Fruit fly (Drosophila melanogaster) whole organism, prepupa: ENCODE data around the gene yrt.

ENCODE experiments used
- Blimp-1 ChIP-seq: fragments of 200-800 bp; sonication (Bioruptor generic); optimal IDR thresholded peaks from 3 replicates; lab custom pipeline; 2017; ENCODE audit warnings: missing biosample characterization, missing genetic modification characterization, mild to moderate bottlenecking, moderate library complexity, missing genetic modification reagents
- CG11294 ChIP-seq: fragments of 200-800 bp; sonication (Bioruptor generic); IDR thresholded peaks from 2 replicates; pipeline ENCODE4 v1.3.6; 2022; ENCODE audit warnings: missing biosample characterization, missing genetic modification characterization
- CG11762 ChIP-seq: fragments of 200-800 bp; sonication (Bioruptor generic); optimal IDR thresholded peaks from 3 replicates; lab custom pipeline; 2016; ENCODE audit warnings: missing biosample characterization, missing genetic modification characterization; ENCODE audit not compliant: insufficient read depth
- CG32006 ChIP-seq: fragments of 200-800 bp; sonication (Bioruptor generic); optimal IDR thresholded peaks from 3 replicates; lab custom pipeline; 2017; ENCODE audit warnings: missing biosample characterization, mild to moderate bottlenecking, missing genetic modification characterization
- CG3919 ChIP-seq: fragments of 200-800 bp; sonication (Bioruptor generic); optimal IDR thresholded peaks from 3 replicates; lab custom pipeline; 2016; ENCODE audit warnings: missing biosample characterization, missing genetic modification characterization
- Gug ChIP-seq: fragments of 200-800 bp; sonication (Bioruptor generic); IDR thresholded peaks from 2 replicates; pipeline ENCODE4 v1.3.6; 2022; ENCODE audit warnings: missing biosample characterization, missing genetic modification characterization
- OdsH ChIP-seq: fragments of 200-800 bp; sonication (Bioruptor generic); optimal IDR thresholded peaks from 3 replicates; lab custom pipeline; 2016; ENCODE audit warnings: missing biosample characterization, missing genetic modification characterization
- Sox15 ChIP-seq: fragments of 200-800 bp; sonication (Bioruptor generic); optimal IDR thresholded peaks from 3 replicates; lab custom pipeline; 2016; ENCODE audit warnings: missing biosample characterization, missing genetic modification characterization
- fd59A ChIP-seq: fragments of 200-800 bp; sonication (Bioruptor generic); optimal IDR thresholded peaks from 2 replicates; lab custom pipeline; 2017; ENCODE audit warnings: missing biosample characterization, mild to moderate bottlenecking, missing genetic modification characterization, missing genetic modification reagents
- ss ChIP-seq, 2 experiments: fragments of 200-800 bp; sonication (Bioruptor generic); optimal IDR thresholded peaks; 2 replicates in 1 of 2; 3 replicates in 1 of 2; lab custom pipeline; 2017 to 2018; ENCODE audit warnings: mild to moderate bottlenecking in 2 of 2, missing biosample characterization in 2 of 2, missing genetic modification characterization in 2 of 2, moderate library complexity in 1 of 2
- svp ChIP-seq: fragments of 200-800 bp; sonication (Bioruptor generic); peaks from one replicate; lab custom pipeline; 2016; ENCODE audit warnings: missing biosample characterization, missing genetic modification characterization

DNA sequence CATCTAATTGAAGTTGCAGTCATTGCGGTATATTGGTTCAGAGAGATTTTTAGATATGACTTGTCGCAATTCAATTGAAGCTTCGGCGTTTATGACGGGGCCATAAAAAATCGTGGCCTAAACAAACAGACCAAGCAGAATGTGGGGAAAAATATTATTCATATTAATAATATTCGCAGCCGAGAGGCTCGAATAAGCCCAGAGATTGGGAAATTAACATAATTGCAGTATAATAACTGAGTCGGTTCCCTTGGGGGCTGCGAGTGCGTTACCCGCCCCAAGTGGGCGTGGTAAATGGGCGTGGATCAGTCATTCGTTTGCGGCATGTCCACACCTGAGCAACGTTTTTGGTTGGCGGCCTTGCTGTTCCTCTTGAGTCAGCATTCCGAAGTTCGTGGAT, 14.8 kb downstream of the yrt start, which contains the start of gene Ir87a:
- TF ChIP-seq Blimp-1 (GFP tag; lab: Kevin White, UChicago) (no peak), CG11294 (GFP tag; lab: Robert Waterston, UW) (no peak), CG32006 (GFP tag; lab: Kevin White, UChicago) (no peak), ss (GFP tag; optimal IDR thresholded peaks at IDR 0.05; lab: Kevin White, UChicago) (no peak), Sox15 (GFP tag; lab: Kevin White, UChicago) (no peak), svp (GFP tag; lab: Kevin White, UChicago) (no peak), CG3919 (no peak), CG11762 (GFP tag; lab: Kevin White, UChicago) (no peak), Gug (GFP tag; lab: Robert Waterston, UW) (no peak), fd59A (GFP tag; lab: Kevin White, UChicago) (no peak), OdsH (GFP tag; lab: Kevin White, UChicago) (no peak)
